Worm (Caenorhabditis elegans) whole organism, midembryonic: ENCODE data around the gene C01G12.13.

ENCODE experiments used
- T22C8.4 ChIP-seq: fragments of 200-800 bp; sonication (Bioruptor generic); IDR thresholded peaks from 2 replicates; pipeline ENCODE4 v1.3.6; 2022; ENCODE audit warnings: missing genetic modification characterization, missing compliant biosample characterization
- cog-1 ChIP-seq: sonication (generic microtip); optimal IDR thresholded peaks from 2 replicates; lab custom pipeline; 2016; ENCODE audit warnings: missing genetic modification characterization, missing compliant biosample characterization
- flt-1 ChIP-seq: fragments of 200-800 bp; sonication (Bioruptor generic); IDR thresholded peaks from 2 replicates; pipeline ENCODE4 v1.3.6; 2022; ENCODE audit warnings: missing genetic modification characterization, missing compliant biosample characterization
- klf-2 ChIP-seq: fragments of 200-800 bp; sonication (Bioruptor generic); conservative IDR thresholded peaks from 2 replicates; pipeline ENCODE4 v1.3.6; 2022; ENCODE audit warnings: missing genetic modification reagents, missing genetic modification characterization, missing compliant biosample characterization
- med-1 ChIP-seq: sonication (generic microtip); optimal IDR thresholded peaks from 2 replicates; lab custom pipeline; 2017; ENCODE audit warnings: missing genetic modification characterization, mild to moderate bottlenecking, missing compliant biosample characterization, antibody characterized with exemption, missing genetic modification reagents; ENCODE audit not compliant: insufficient read depth
- ref-1 ChIP-seq: fragments of 200-800 bp; sonication (Bioruptor generic); conservative IDR thresholded peaks from 2 replicates; pipeline ENCODE4 v1.3.6; 2022; ENCODE audit warnings: missing genetic modification reagents, missing genetic modification characterization, missing compliant biosample characterization
- tab-1 ChIP-seq: fragments of 200-800 bp; sonication (Bioruptor generic); IDR thresholded peaks from 2 replicates; pipeline ENCODE4 v1.3.6; 2022; ENCODE audit warnings: missing genetic modification characterization, missing compliant biosample characterization
- ztf-23 ChIP-seq: fragments of 200-800 bp; sonication (Bioruptor generic); IDR thresholded peaks from 2 replicates; pipeline ENCODE4 v1.3.6; 2022; ENCODE audit warnings: missing genetic modification reagents, missing genetic modification characterization, missing compliant biosample characterization
- ztf-29 ChIP-seq: fragments of 200-800 bp; sonication (Bioruptor generic); IDR thresholded peaks from 2 replicates; pipeline ENCODE4 v1.3.6; 2022; ENCODE audit warnings: missing genetic modification reagents, missing genetic modification characterization, missing compliant biosample characterization

C01G12.13 gene

ce11 chrII:14576429-14576828 is at the start of gene C01G12.13:
Gene C01G12.13, plus strand, starts transcription at chrII:14576729.
- no peak for TF ChIP-seq flt-1 (GFP tag; lab: Robert Waterston, UW)
- TF ChIP-seq tab-1: no peak
- TF ChIP-seq med-1 (GFP tag; lab: Kevin White, UChicago): no peak
- no peak for TF ChIP-seq cog-1 (tag; lab: Kevin White, UChicago)
- TF ChIP-seq ref-1 (GFP tag; lab: Robert Waterston, UW): no peak
- TF ChIP-seq T22C8.4: no peak
- no peak for TF ChIP-seq ztf-23
- TF ChIP-seq ztf-29: no peak
- TF ChIP-seq klf-2: no peak

ce11 chrII:14527104-14527503 is 49.4 kb upstream of the C01G12.13 start:
- TF ChIP-seq tab-1 (no peak), cog-1 (tag; lab: Kevin White, UChicago) (no peak), ztf-29 (no peak), klf-2 (no peak)

- TF ChIP-seq tab-1 (no peak), T22C8.4 (no peak), flt-1 (GFP tag; lab: Robert Waterston, UW) (0 out of 2 replicates have a peak, but pooled peaks have one; percentile 6), ref-1 (GFP tag; lab: Robert Waterston, UW) (no peak), cog-1 (tag; lab: Kevin White, UChicago) (peak; percentile 93), ztf-23 (peak; percentile 63), klf-2 (peak; percentile 67; the same call in 1 of the 2 replicates), med-1 (GFP tag; lab: Kevin White, UChicago) (no peak), ztf-29 (no peak)
These were observed 48.2 kb upstream of the C01G12.13 start, which contains the start of the genes F57C2.5 and spat-1 for ce11 chrII:14528233-14528802. Gene F57C2.5, minus strand, starts transcription at chrII:14528239. Gene spat-1, plus strand, starts transcription at chrII:14528752.

- no peak for TF ChIP-seq ztf-29
- TF ChIP-seq ref-1 (GFP tag; lab: Robert Waterston, UW): no peak
- no peak for TF ChIP-seq T22C8.4
- TF ChIP-seq klf-2: no peak
These were observed 42.5 kb upstream of the C01G12.13 start, which contains the start of gene C04H5.1 for ce11 chrII:14534000-14534399. Gene C04H5.1, plus strand, starts transcription at chrII:14534300.

- TF ChIP-seq ztf-29: no peak
- no peak for TF ChIP-seq cog-1 (tag; lab: Kevin White, UChicago)
- TF ChIP-seq klf-2: no peak
- TF ChIP-seq flt-1 (GFP tag; lab: Robert Waterston, UW): no peak
- TF ChIP-seq ref-1 (GFP tag; lab: Robert Waterston, UW): no peak
- TF ChIP-seq med-1 (GFP tag; lab: Kevin White, UChicago): no peak
- TF ChIP-seq ztf-23: no peak
- no peak for TF ChIP-seq T22C8.4
- no peak for TF ChIP-seq tab-1
These were observed 38.8 kb upstream of the C01G12.13 start, which contains the start of the genes clec-147 and C04H5.7 for ce11 chrII:14537728-14538127. Gene clec-147, minus strand, starts transcription at chrII:14537828. Gene C04H5.7, plus strand, starts transcription at chrII:14537946.

ce11 chrII:14540551-14540950 is 36.0 kb upstream of the C01G12.13 start:
- TF ChIP-seq flt-1 (GFP tag; lab: Robert Waterston, UW) (no peak), T22C8.4 (no peak), ztf-23 (no peak), ref-1 (GFP tag; lab: Robert Waterston, UW) (no peak), tab-1 (no peak), med-1 (GFP tag; lab: Kevin White, UChicago) (no peak), klf-2 (no peak), ztf-29 (no peak), cog-1 (tag; lab: Kevin White, UChicago) (no peak)

- TF ChIP-seq med-1 (GFP tag; lab: Kevin White, UChicago): no peak
- no peak for TF ChIP-seq tab-1
- TF ChIP-seq cog-1 (tag; lab: Kevin White, UChicago): no peak
- no peak for TF ChIP-seq ref-1 (GFP tag; lab: Robert Waterston, UW)
- no peak for TF ChIP-seq ztf-23
- TF ChIP-seq flt-1 (GFP tag; lab: Robert Waterston, UW): no peak
- TF ChIP-seq T22C8.4: no peak
- TF ChIP-seq ztf-29: no peak
- no peak for TF ChIP-seq klf-2
These were observed 27.8 kb upstream of the C01G12.13 start, which contains the start of gene gcy-29 for ce11 chrII:14548691-14549090. Gene gcy-29, minus strand, starts transcription at chrII:14548791.

- no peak for TF ChIP-seq ztf-29
- TF ChIP-seq cog-1 (tag; lab: Kevin White, UChicago): no peak
- no peak for TF ChIP-seq flt-1 (GFP tag; lab: Robert Waterston, UW)
- TF ChIP-seq ref-1 (GFP tag; lab: Robert Waterston, UW): no peak
- no peak for TF ChIP-seq ztf-23
- TF ChIP-seq T22C8.4: no peak
- TF ChIP-seq med-1 (GFP tag; lab: Kevin White, UChicago): no peak
- TF ChIP-seq tab-1: no peak
- TF ChIP-seq klf-2: no peak
These were observed 25.9 kb upstream of the C01G12.13 start, which contains the start of gene nlp-41 for ce11 chrII:14550613-14551012. Gene nlp-41, plus strand, starts transcription at chrII:14550913.

- no peak for TF ChIP-seq klf-2
- TF ChIP-seq ztf-29: no peak
- TF ChIP-seq ref-1 (GFP tag; lab: Robert Waterston, UW): no peak
- no peak for TF ChIP-seq med-1 (GFP tag; lab: Kevin White, UChicago)
- no peak for TF ChIP-seq tab-1
- TF ChIP-seq T22C8.4: no peak
- no peak for TF ChIP-seq ztf-23
- no peak for TF ChIP-seq flt-1 (GFP tag; lab: Robert Waterston, UW)
- no peak for TF ChIP-seq cog-1 (tag; lab: Kevin White, UChicago)
These were observed 21.5 kb upstream of the C01G12.13 start for ce11 chrII:14555019-14555418.

- peak; percentile 92 for TF ChIP-seq ztf-23
- peak; percentile 74 for TF ChIP-seq ztf-29
- peak; percentile 61 for TF ChIP-seq cog-1 (tag; lab: Kevin White, UChicago)
- TF ChIP-seq klf-2: peak; percentile 79
- peak; percentile 91 for TF ChIP-seq flt-1 (GFP tag; lab: Robert Waterston, UW)
These were observed 14.9 kb upstream of the C01G12.13 start, which contains the start of gene mog-4 for ce11 chrII:14561549-14562115. Gene mog-4, minus strand, starts transcription at chrII:14561599.
